Fruit fly (Drosophila melanogaster) whole organism, embryonic: ENCODE measurements around the gene yellow-f.

ENCODE experiments used
- Bdp1 ChIP-seq: fragments of 200-800 bp; sonication (Bioruptor generic); optimal IDR thresholded peaks from 3 replicates; lab custom pipeline; 2016; ENCODE audit warnings: missing biosample characterization, missing genetic modification characterization
- Bgb ChIP-seq: fragments of 200-800 bp; sonication (Bioruptor generic); IDR thresholded peaks from 2 replicates; pipeline ENCODE4 v1.3.6; 2022; ENCODE audit warnings: missing biosample characterization, missing genetic modification characterization; ENCODE audit not compliant: partially characterized antibody
- CG11247 ChIP-seq: fragments of 200-800 bp; sonication (Bioruptor generic); IDR thresholded peaks from 2 replicates; pipeline ENCODE4 v1.3.6; 2022; ENCODE audit warnings: missing biosample characterization, missing genetic modification characterization
- CG12155 ChIP-seq: fragments of 200-800 bp; sonication (Bioruptor generic); optimal IDR thresholded peaks from 3 replicates; lab custom pipeline; 2016; ENCODE audit warnings: missing biosample characterization, missing genetic modification characterization
- CG12942 ChIP-seq: fragments of 200-800 bp; sonication (Bioruptor generic); optimal IDR thresholded peaks from 3 replicates; lab custom pipeline; 2016; ENCODE audit warnings: missing biosample characterization, missing genetic modification characterization
- CG13624 ChIP-seq: fragments of 200-800 bp; sonication (Bioruptor generic); optimal IDR thresholded peaks from 2 replicates; lab custom pipeline; 2016; ENCODE audit warnings: missing biosample characterization, missing genetic modification characterization
- CG14965 ChIP-seq: fragments of 200-800 bp; sonication (Bioruptor generic); optimal IDR thresholded peaks from 2 replicates; lab custom pipeline; 2016; ENCODE audit warnings: missing biosample characterization, missing genetic modification characterization, borderline replicate concordance
- CG16813 ChIP-seq: fragments of 200-800 bp; sonication (Bioruptor generic); IDR thresholded peaks from 3 replicates; pipeline ENCODE4 v1.3.6; 2022; ENCODE audit warnings: missing biosample characterization, missing genetic modification characterization; ENCODE audit not compliant: partially characterized antibody
- CG17328 ChIP-seq: fragments of 200-800 bp; sonication (Bioruptor generic); IDR thresholded peaks from 2 replicates; pipeline ENCODE4 v1.3.6; 2022; ENCODE audit warnings: missing biosample characterization, missing genetic modification characterization
- CG17361 ChIP-seq: fragments of 200-800 bp; sonication (Bioruptor generic); IDR thresholded peaks from 3 replicates; pipeline ENCODE4 v1.3.6; 2022; ENCODE audit warnings: missing biosample characterization, missing genetic modification characterization
- CG17385 ChIP-seq: fragments of 200-800 bp; sonication (Bioruptor generic); optimal IDR thresholded peaks from 3 replicates; lab custom pipeline; 2018; ENCODE audit warnings: missing biosample characterization, mild to moderate bottlenecking, missing genetic modification characterization
- CG18764 ChIP-seq: fragments of 200-800 bp; sonication (Bioruptor generic); optimal IDR thresholded peaks from 3 replicates; lab custom pipeline; 2016; ENCODE audit warnings: missing biosample characterization, missing genetic modification characterization
- CG30020 ChIP-seq: fragments of 200-800 bp; optimal IDR thresholded peaks from 2 replicates; lab custom pipeline; 2019; ENCODE audit warnings: missing biosample characterization, mild to moderate bottlenecking, missing genetic modification characterization, moderate library complexity
- CG34376 ChIP-seq: fragments of 200-800 bp; sonication (Bioruptor generic); optimal IDR thresholded peaks from 2 replicates; lab custom pipeline; 2018; ENCODE audit warnings: missing biosample characterization, mild to moderate bottlenecking, missing genetic modification characterization
- CG4282 ChIP-seq: fragments of 200-800 bp; sonication (Bioruptor generic); optimal IDR thresholded peaks from 2 replicates; lab custom pipeline; 2016; ENCODE audit warnings: missing biosample characterization, missing genetic modification characterization
- CG43689 ChIP-seq: fragments of 200-800 bp; sonication (Bioruptor generic); IDR thresholded peaks from 2 replicates; pipeline ENCODE4 v1.3.6; 2022; ENCODE audit warnings: missing biosample characterization, missing genetic modification characterization
- CG4820 ChIP-seq: fragments of 200-800 bp; sonication (Bioruptor generic); optimal IDR thresholded peaks from 3 replicates; lab custom pipeline; 2016; ENCODE audit warnings: missing biosample characterization, missing genetic modification characterization
- CG6654 ChIP-seq: fragments of 200-800 bp; sonication (Bioruptor generic); optimal IDR thresholded peaks from 2 replicates; lab custom pipeline; 2017; ENCODE audit warnings: missing biosample characterization, mild to moderate bottlenecking, missing genetic modification characterization
- CG7745 ChIP-seq: fragments of 200-800 bp; sonication (Bioruptor generic); optimal IDR thresholded peaks from 2 replicates; lab custom pipeline; 2018; ENCODE audit warnings: missing biosample characterization, mild to moderate bottlenecking, missing genetic modification characterization, moderate library complexity
- CG8944 ChIP-seq: fragments of 200-800 bp; sonication (Bioruptor generic); optimal IDR thresholded peaks from 3 replicates; lab custom pipeline; 2016; ENCODE audit warnings: missing biosample characterization, missing genetic modification characterization
- CG9609 ChIP-seq: fragments of 200-800 bp; sonication (Bioruptor generic); optimal IDR thresholded peaks from 3 replicates; lab custom pipeline; 2016; ENCODE audit warnings: missing biosample characterization, missing genetic modification characterization
- CG9817 ChIP-seq: fragments of 200-800 bp; sonication (Bioruptor generic); optimal IDR thresholded peaks from 2 replicates; lab custom pipeline; 2018; ENCODE audit warnings: missing biosample characterization, mild to moderate bottlenecking, missing genetic modification characterization, moderate library complexity
- HLHmδ ChIP-seq: fragments of 200-800 bp; sonication (Bioruptor generic); optimal IDR thresholded peaks from 2 replicates; lab custom pipeline; 2018; ENCODE audit warnings: missing biosample characterization, mild to moderate bottlenecking, missing genetic modification characterization, moderate library complexity
- Hand ChIP-seq: fragments of 200-800 bp; sonication (Bioruptor generic); optimal IDR thresholded peaks from 2 replicates; lab custom pipeline; 2017; ENCODE audit warnings: mild to moderate bottlenecking, missing biosample characterization, missing genetic modification reagents, missing genetic modification characterization
- Hey ChIP-seq: fragments of 200-800 bp; sonication (Bioruptor generic); optimal IDR thresholded peaks from 3 replicates; lab custom pipeline; 2018; ENCODE audit warnings: missing biosample characterization, mild to moderate bottlenecking, missing genetic modification characterization
- Mes4 ChIP-seq: fragments of 200-800 bp; sonication (Bioruptor generic); optimal IDR thresholded peaks from 2 replicates; lab custom pipeline; 2016; ENCODE audit warnings: missing biosample characterization, missing genetic modification characterization
- NC2α ChIP-seq: fragments of 200-800 bp; sonication (Bioruptor generic); optimal IDR thresholded peaks from 2 replicates; lab custom pipeline; 2016; ENCODE audit warnings: missing biosample characterization, missing genetic modification characterization
- NfI ChIP-seq: fragments of 200-800 bp; sonication (Bioruptor generic); optimal IDR thresholded peaks from 3 replicates; lab custom pipeline; 2018; ENCODE audit warnings: missing biosample characterization, mild to moderate bottlenecking, missing genetic modification characterization, moderate library complexity
- Poxn ChIP-seq: fragments of 200-800 bp; sonication (Bioruptor generic); IDR thresholded peaks from 2 replicates; pipeline ENCODE4 v1.3.6; 2022; ENCODE audit warnings: missing biosample characterization, missing genetic modification characterization
- Ravus ChIP-seq: fragments of 200-800 bp; sonication (Bioruptor generic); IDR thresholded peaks from 2 replicates; pipeline ENCODE4 v1.3.6; 2022; ENCODE audit warnings: missing biosample characterization, missing genetic modification characterization
- Side ChIP-seq: fragments of 200-800 bp; sonication (Bioruptor generic); optimal IDR thresholded peaks from 2 replicates; lab custom pipeline; 2016; ENCODE audit warnings: missing biosample characterization, missing genetic modification characterization
- TFAM ChIP-seq: fragments of 200-800 bp; sonication (Bioruptor generic); optimal IDR thresholded peaks from 2 replicates; lab custom pipeline; 2017; ENCODE audit warnings: missing biosample characterization, missing genetic modification characterization, inconsistent platforms
- Taf1 ChIP-seq: fragments of 200-800 bp; sonication (Bioruptor generic); IDR thresholded peaks from 2 replicates; pipeline ENCODE4 v1.3.6; 2022; ENCODE audit warnings: missing biosample characterization, missing genetic modification characterization
- ap ChIP-seq: fragments of 200-800 bp; sonication (Bioruptor generic); IDR thresholded peaks from 2 replicates; pipeline ENCODE4 v1.3.6; 2022; ENCODE audit warnings: missing biosample characterization, missing genetic modification characterization
- ato ChIP-seq: fragments of 200-800 bp; sonication (Bioruptor generic); IDR thresholded peaks from 2 replicates; pipeline ENCODE4 v1.3.6; 2022; ENCODE audit warnings: missing biosample characterization, missing genetic modification characterization; ENCODE audit not compliant: partially characterized antibody
- bab2 ChIP-seq: fragments of 200-800 bp; sonication (Bioruptor generic); optimal IDR thresholded peaks from 2 replicates; lab custom pipeline; 2016; ENCODE audit warnings: missing biosample characterization, missing genetic modification characterization
- exex ChIP-seq: fragments of 200-800 bp; sonication (Bioruptor generic); optimal IDR thresholded peaks from 4 replicates; lab custom pipeline; 2018; ENCODE audit warnings: missing biosample characterization, mild to moderate bottlenecking, missing genetic modification characterization, moderate library complexity
- gcm2 ChIP-seq: fragments of 200-800 bp; sonication (Bioruptor generic); optimal IDR thresholded peaks from 2 replicates; lab custom pipeline; 2016; ENCODE audit warnings: missing biosample characterization, missing genetic modification characterization
- grau ChIP-seq: fragments of 200-800 bp; optimal IDR thresholded peaks from 3 replicates; lab custom pipeline; 2019; ENCODE audit warnings: missing biosample characterization, mild to moderate bottlenecking, missing genetic modification characterization, moderate library complexity
- her ChIP-seq: fragments of 200-800 bp; sonication (Bioruptor generic); optimal IDR thresholded peaks from 2 replicates; lab custom pipeline; 2016; ENCODE audit warnings: missing biosample characterization, missing genetic modification characterization
- ind ChIP-seq: fragments of 200-800 bp; sonication (Bioruptor generic); optimal IDR thresholded peaks from 3 replicates; lab custom pipeline; 2016; ENCODE audit warnings: missing biosample characterization, missing genetic modification characterization
- jumu ChIP-seq: fragments of 200-800 bp; sonication (Bioruptor generic); optimal IDR thresholded peaks from 3 replicates; lab custom pipeline; 2016; ENCODE audit warnings: missing biosample characterization, missing genetic modification characterization
- kay ChIP-seq: fragments of 200-800 bp; sonication (Bioruptor generic); optimal IDR thresholded peaks from 2 replicates; lab custom pipeline; 2016; ENCODE audit warnings: missing biosample characterization, missing genetic modification characterization
- lilli ChIP-seq: fragments of 200-800 bp; sonication (Bioruptor generic); optimal IDR thresholded peaks from 3 replicates; lab custom pipeline; 2016; ENCODE audit warnings: missing biosample characterization, missing genetic modification characterization
- onecut ChIP-seq: fragments of 200-800 bp; sonication (Bioruptor generic); IDR thresholded peaks from 2 replicates; pipeline ENCODE4 v1.3.6; 2022; ENCODE audit warnings: missing biosample characterization, missing genetic modification characterization
- pita ChIP-seq: fragments of 200-800 bp; sonication (Bioruptor generic); optimal IDR thresholded peaks from 2 replicates; lab custom pipeline; 2017; ENCODE audit warnings: missing biosample characterization, mild to moderate bottlenecking, missing genetic modification characterization
- sd ChIP-seq: fragments of 200-800 bp; sonication (Bioruptor generic); optimal IDR thresholded peaks from 3 replicates; lab custom pipeline; 2018; ENCODE audit warnings: missing biosample characterization, mild to moderate bottlenecking, missing genetic modification characterization, moderate library complexity
- slou ChIP-seq: fragments of 200-800 bp; sonication (Bioruptor generic); optimal IDR thresholded peaks from 3 replicates; lab custom pipeline; 2016; ENCODE audit warnings: missing biosample characterization, missing genetic modification characterization
- stwl ChIP-seq: fragments of 200-800 bp; sonication (Bioruptor generic); optimal IDR thresholded peaks from 3 replicates; lab custom pipeline; 2018; ENCODE audit warnings: missing biosample characterization, mild to moderate bottlenecking, missing genetic modification characterization, moderate library complexity
- tx ChIP-seq: fragments of 200-800 bp; sonication (Bioruptor generic); optimal IDR thresholded peaks from 2 replicates; lab custom pipeline; 2016; ENCODE audit warnings: missing biosample characterization, missing genetic modification characterization

yellow-f gene

dm6 chr3R:12981334-12982166, 11.5 kb downstream of the yellow-f start (continued):
- peak; percentile 36 for TF ChIP-seq CG12155 (GFP tag; lab: Kevin White, UChicago)
- TF ChIP-seq CG17361 (GFP tag; lab: Robert Waterston, UW): peak; percentile 73
- TF ChIP-seq CG34376 (GFP tag; lab: Kevin White, UChicago): no peak
- no peak for TF ChIP-seq ato
- peak; percentile 45 for TF ChIP-seq bab2 (GFP tag; lab: Kevin White, UChicago)
- TF ChIP-seq CG14965: no peak
- peak; percentile 16 for TF ChIP-seq CG8944 (GFP tag; lab: Kevin White, UChicago)
- peak; percentile 5 for TF ChIP-seq lilli (GFP tag; lab: Kevin White, UChicago)
- TF ChIP-seq CG17385: peak; percentile 54
- no peak for TF ChIP-seq Bgb (GFP tag; lab: Robert Waterston, UW)
- no peak for TF ChIP-seq Ravus (GFP tag; lab: Robert Waterston, UW)
- peak; percentile 41 for TF ChIP-seq NfI
- TF ChIP-seq exex (tag; lab: Kevin White, UChicago): peak; percentile 1
- TF ChIP-seq Poxn (GFP tag; lab: Robert Waterston, UW): no peak; the same call in 1 of the 2 replicates
- TF ChIP-seq grau (tag; lab: Kevin White, UChicago): peak; percentile 77
- TF ChIP-seq HLHmδ: no peak
- no peak for TF ChIP-seq ap
- TF ChIP-seq Taf1 (GFP tag; lab: Robert Waterston, UW): no peak
- TF ChIP-seq TFAM: no peak
- no peak for TF ChIP-seq CG7745 (tag; lab: Kevin White, UChicago)
- TF ChIP-seq gcm2: peak; percentile 11
- TF ChIP-seq ind: peak; percentile 53
- TF ChIP-seq CG17328 (GFP tag; lab: Robert Waterston, UW): peak; percentile 40; the same call in 1 of the 2 replicates
- peak; percentile 27 for TF ChIP-seq CG9817 (tag; lab: Kevin White, UChicago)
- no peak for TF ChIP-seq Hey (tag; lab: Kevin White, UChicago)
- peak; percentile 13 for TF ChIP-seq kay (GFP tag; lab: Kevin White, UChicago)
- no peak for TF ChIP-seq Mes4
- TF ChIP-seq Side (GFP tag; lab: Kevin White, UChicago): no peak
- peak; percentile 86 for TF ChIP-seq onecut (GFP tag; lab: Robert Waterston, UW)
- TF ChIP-seq Hand: no peak
- TF ChIP-seq slou: peak; percentile 33
- peak; percentile 40 for TF ChIP-seq CG18764 (GFP tag; lab: Kevin White, UChicago)
- TF ChIP-seq jumu (GFP tag; lab: Kevin White, UChicago): peak; percentile 22
- no peak for TF ChIP-seq Bdp1 (GFP tag; lab: Kevin White, UChicago)
- TF ChIP-seq CG16813 (GFP tag; lab: Robert Waterston, UW): no peak
- TF ChIP-seq pita (GFP tag; lab: Kevin White, UChicago): no peak
- TF ChIP-seq CG4282: no peak
- TF ChIP-seq CG43689: no peak
- no peak for TF ChIP-seq CG11247 (GFP tag; lab: Robert Waterston, UW)
- TF ChIP-seq NC2α (GFP tag; lab: Kevin White, UChicago): no peak
- peak; percentile 3 for TF ChIP-seq sd
- TF ChIP-seq CG12942 (GFP tag; lab: Kevin White, UChicago): peak; percentile 28
- no peak for TF ChIP-seq CG13624 (GFP tag; lab: Kevin White, UChicago)
- TF ChIP-seq CG4820 (GFP tag; lab: Kevin White, UChicago): peak; percentile 71
- no peak for TF ChIP-seq her
- no peak for TF ChIP-seq CG30020 (tag; lab: Kevin White, UChicago)
- TF ChIP-seq tx (GFP tag; lab: Kevin White, UChicago): no peak
- TF ChIP-seq CG9609 (GFP tag; lab: Kevin White, UChicago): no peak
- no peak for TF ChIP-seq stwl (tag; lab: Kevin White, UChicago)
- peak; percentile 49 for TF ChIP-seq CG6654 (GFP tag; lab: Kevin White, UChicago)
